Fruit fly (Drosophila melanogaster) whole organism, adult: ENCODE measurements around the gene Hs3st-B.

Experiments
- CG33017 ChIP-seq: fragments of 200-800 bp; sonication (Bioruptor generic); optimal IDR thresholded peaks from 2 replicates; lab custom pipeline; 2018; ENCODE audit warnings: missing biosample characterization, mild to moderate bottlenecking, missing genetic modification characterization, moderate library complexity
- Clk ChIP-seq: fragments of 200-800 bp; sonication (Bioruptor generic); optimal IDR thresholded peaks from 2 replicates; lab custom pipeline; 2017; ENCODE audit warnings: missing biosample characterization, missing genetic modification characterization
- Crg-1 ChIP-seq: fragments of 200-800 bp; sonication (Bioruptor generic); optimal IDR thresholded peaks from 2 replicates; lab custom pipeline; 2016; ENCODE audit warnings: missing biosample characterization, missing genetic modification characterization
- toe ChIP-seq: fragments of 200-800 bp; sonication (Bioruptor generic); optimal IDR thresholded peaks from 2 replicates; lab custom pipeline; 2016; ENCODE audit warnings: missing biosample characterization, missing genetic modification characterization

DNA sequence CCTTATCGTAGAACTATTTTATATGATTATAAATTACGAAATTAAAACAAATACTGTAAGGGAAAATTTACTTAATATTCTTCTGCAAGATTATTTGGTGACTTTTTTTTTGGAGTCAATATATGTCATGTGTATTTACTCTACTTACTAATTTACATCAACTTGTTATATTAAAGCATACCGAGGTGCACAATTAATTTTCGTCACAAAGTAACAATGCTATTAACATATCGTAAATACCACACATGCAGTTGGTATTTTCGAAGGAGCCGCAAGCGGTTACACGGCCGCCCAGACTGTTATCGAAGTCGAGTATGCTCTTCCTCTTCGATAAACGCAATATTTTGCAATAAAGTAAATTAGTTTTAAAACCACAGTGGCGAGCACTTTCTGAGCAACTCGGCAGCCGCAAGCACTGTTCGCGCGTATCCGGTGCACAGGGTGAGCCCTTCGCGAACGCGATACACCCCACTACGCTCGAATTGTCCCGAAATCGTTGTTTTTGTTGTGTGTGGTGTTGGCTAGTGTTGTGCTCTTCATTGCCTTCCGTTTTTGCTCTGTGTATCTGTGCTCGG is 13.2 kb downstream of the Hs3st-B start, which contains the start of gene Vav:
- TF ChIP-seq toe (GFP tag; lab: Kevin White, UChicago), result no peak
- TF ChIP-seq Crg-1 (GFP tag; lab: Kevin White, UChicago), result no peak
- TF ChIP-seq Clk (GFP tag; lab: Kevin White, UChicago), result no peak
- TF ChIP-seq CG33017 (tag; lab: Kevin White, UChicago), result no peak
